Worm (Caenorhabditis elegans): ENCODE measurements around the gene W04E12.2.

W04E12.2 gene

DNA sequence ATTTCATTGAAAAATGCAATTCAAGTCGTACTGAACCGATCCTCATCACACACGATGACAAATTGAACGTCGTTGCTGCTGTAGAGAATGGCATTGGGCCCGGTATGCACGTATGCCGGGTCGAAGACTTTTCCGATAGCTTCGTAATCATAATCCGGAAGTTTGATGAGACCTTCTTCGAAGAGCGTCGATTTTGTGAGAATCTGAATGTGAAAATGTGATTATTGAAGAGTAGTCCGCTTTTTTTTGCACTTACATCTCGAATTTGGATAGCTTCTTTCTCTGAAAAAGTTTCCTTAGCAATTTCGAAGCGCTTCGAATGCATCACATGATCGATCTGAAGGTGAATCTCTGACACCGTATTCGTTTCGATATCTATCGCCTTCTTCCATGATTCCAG, 36.3 kb upstream of the W04E12.2 start, which contains the start of gene fbxa-118:
TSS of gene fbxa-118 (minus strand) at position 101 of the 400 bp plus-strand sequence.
- TF ChIP-seq ztf-11 (tag; optimal IDR thresholded peaks at IDR 0.05) (no peak), lin-13 (tag; optimal IDR thresholded peaks at IDR 0.05) (no peak), lin-32 (GFP tag; optimal IDR thresholded peaks at IDR 0.05) (no peak), nhr-2 (tag; optimal IDR thresholded peaks at IDR 0.05) (no peak), unc-120 (tag; optimal IDR thresholded peaks at IDR 0.05; ENCODE audit: poor library complexity, severe bottlenecking) (no peak), M03D4.4 (tag; optimal IDR thresholded peaks at IDR 0.05) (no peak), hlh-1 (tag; optimal IDR thresholded peaks at IDR 0.05) (no peak), ceh-83 (GFP tag; optimal IDR thresholded peaks at IDR 0.05) (no peak), elt-1 (tag; optimal IDR thresholded peaks at IDR 0.05; ENCODE audit: borderline replicate concordance, insufficient read depth) (no peak), nhr-76 (tag; optimal IDR thresholded peaks at IDR 0.05) (no peak), sptf-1 (tag; optimal IDR thresholded peaks at IDR 0.05) (no peak), sem-2 (GFP tag; optimal IDR thresholded peaks at IDR 0.05) (no peak)

DNA sequence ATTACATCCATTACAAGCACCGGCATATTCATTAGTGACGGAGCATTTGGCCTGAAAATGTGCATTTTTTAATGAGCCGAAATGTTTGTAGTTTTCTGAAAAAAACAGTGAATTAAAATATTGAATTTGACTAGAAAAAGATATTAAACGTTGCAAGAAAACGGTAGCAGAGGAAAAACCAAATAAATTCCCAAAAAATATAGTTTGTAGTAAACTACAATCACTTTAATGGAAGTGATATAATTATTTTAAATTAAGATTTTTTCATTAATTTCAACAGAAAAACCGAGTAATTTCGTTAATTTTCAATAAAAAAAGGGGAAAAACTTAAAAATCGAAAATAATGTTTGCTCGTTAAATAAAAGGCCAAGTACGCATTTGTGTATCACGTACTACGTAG, 30.7 kb upstream of the W04E12.2 start, which contains the start of gene M162.15:
TSS of gene M162.15 (minus strand) at position 101 of the 400 bp plus-strand sequence.
- TF ChIP-seq mab-5 (tag; optimal IDR thresholded peaks at IDR 0.05) (no peak), cnd-1 (tag; optimal IDR thresholded peaks at IDR 0.05) (no peak), ceh-83 (GFP tag; optimal IDR thresholded peaks at IDR 0.05) (no peak), drap-1 (GFP tag; optimal IDR thresholded peaks at IDR 0.05) (no peak), nhr-2 (tag; optimal IDR thresholded peaks at IDR 0.05) (no peak)

DNA sequence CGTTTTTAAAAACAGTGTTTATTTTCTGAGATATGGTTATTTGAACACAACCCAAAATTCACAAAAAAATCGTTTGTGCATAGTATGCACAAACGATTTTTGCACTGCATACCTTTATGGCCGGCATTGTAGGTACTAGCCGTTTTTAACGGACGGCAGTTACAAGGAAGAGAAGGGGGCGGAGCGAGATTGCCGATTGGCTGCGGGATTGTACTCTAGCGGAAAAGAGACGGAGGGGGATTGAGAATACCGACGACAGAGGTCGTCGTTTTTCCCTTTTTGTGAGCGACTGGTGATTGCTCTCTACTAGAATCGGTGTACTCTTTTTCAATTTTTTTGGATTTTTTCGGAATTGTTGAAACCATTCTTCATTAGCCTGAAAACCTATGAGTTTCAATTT, 26.8 kb upstream of the W04E12.2 start:
- TF ChIP-seq ceh-43 (GFP tag; optimal IDR thresholded peaks at IDR 0.05) (no peak), nhr-28 (tag; optimal IDR thresholded peaks at IDR 0.05) (no peak), pha-4 (tag; optimal IDR thresholded peaks at IDR 0.05) (no peak), nhr-2 (tag; optimal IDR thresholded peaks at IDR 0.05) (no peak), unc-39 (tag; optimal IDR thresholded peaks at IDR 0.05) (no peak), snpc-4 (tag; optimal IDR thresholded peaks at IDR 0.05) (no peak)

DNA sequence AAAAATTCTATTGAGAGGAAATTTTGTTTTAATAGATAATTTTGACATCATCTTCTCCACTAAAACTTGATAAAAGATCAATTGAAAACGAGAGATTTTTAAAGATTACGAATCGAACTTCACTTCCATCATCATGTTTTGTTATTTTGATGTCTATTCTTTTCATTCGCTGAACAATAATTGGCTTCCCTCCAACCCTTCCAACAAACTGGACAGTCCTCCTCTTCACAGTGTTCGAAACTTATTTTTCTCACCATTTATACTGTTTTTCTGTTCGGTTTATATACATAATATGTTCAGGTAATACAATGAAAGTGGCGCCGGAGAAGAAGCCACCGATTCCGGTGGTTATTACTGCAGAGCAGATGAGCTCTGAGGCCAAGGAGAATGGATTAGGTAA, 19.8 kb upstream of the W04E12.2 start, which contains the start of gene M162.5:
TSS of gene M162.5 (plus strand) at position 301 of the 400 bp plus-strand sequence.
- TF ChIP-seq cnd-1 (tag; optimal IDR thresholded peaks at IDR 0.05) (no peak), elt-1 (tag; optimal IDR thresholded peaks at IDR 0.05; ENCODE audit: borderline replicate concordance, insufficient read depth) (no peak), sem-2 (GFP tag; optimal IDR thresholded peaks at IDR 0.05) (no peak), blmp-1 (tag; optimal IDR thresholded peaks at IDR 0.05) (no peak)

ce11 chrV:19759282-19759681, 18.3 kb upstream of the W04E12.2 start:
- TF ChIP-seq pha-4 (tag; optimal IDR thresholded peaks at IDR 0.05) (no peak), tbx-8 (GFP tag; optimal IDR thresholded peaks at IDR 0.05) (no peak), zip-8 (tag; optimal IDR thresholded peaks at IDR 0.05) (no peak), lin-32 (GFP tag; optimal IDR thresholded peaks at IDR 0.05) (no peak), lin-13 (tag; optimal IDR thresholded peaks at IDR 0.05) (no peak), ces-1 (GFP tag; optimal IDR thresholded peaks at IDR 0.05) (no peak), bed-3 (GFP tag; optimal IDR thresholded peaks at IDR 0.05) (no peak), drap-1 (GFP tag; optimal IDR thresholded peaks at IDR 0.05) (no peak), lsy-2 (tag; optimal IDR thresholded peaks at IDR 0.05) (no peak), nhr-76 (tag; optimal IDR thresholded peaks at IDR 0.05) (no peak), nhr-28 (tag; optimal IDR thresholded peaks at IDR 0.05) (no peak), flh-1 (GFP tag; optimal IDR thresholded peaks at IDR 0.05) (no peak), ceh-39 (tag; optimal IDR thresholded peaks at IDR 0.05) (no peak), nhr-12 (tag; optimal IDR thresholded peaks at IDR 0.05) (no peak), ztf-11 (tag; optimal IDR thresholded peaks at IDR 0.05) (no peak), mep-1 (tag; optimal IDR thresholded peaks at IDR 0.05) (no peak), snpc-4 (tag; optimal IDR thresholded peaks at IDR 0.05) (no peak)

- TF ChIP-seq mep-1 (tag; optimal IDR thresholded peaks at IDR 0.05) (no peak), lin-32 (GFP tag; optimal IDR thresholded peaks at IDR 0.05) (no peak), blmp-1 (tag; optimal IDR thresholded peaks at IDR 0.05) (no peak), ztf-11 (tag; optimal IDR thresholded peaks at IDR 0.05) (no peak), ceh-43 (GFP tag; optimal IDR thresholded peaks at IDR 0.05) (no peak), nhr-28 (tag; optimal IDR thresholded peaks at IDR 0.05) (no peak), ceh-39 (tag; optimal IDR thresholded peaks at IDR 0.05) (no peak)
Observed at ce11 chrV:19756253-19756652, 15.3 kb upstream of the W04E12.2 start, which contains the start of gene W04E12.9. Gene W04E12.9 (plus strand): TSS chrV:19756553.

Measured in whole organism, mixed stage, embryonic.